Worm (Caenorhabditis elegans) whole organism, L2 larva: ENCODE data around the gene coa-7.

Source experiments
- C34F6.9 ChIP-seq: fragments of 150-350 bp; optimal IDR thresholded peaks from 2 replicates; lab custom pipeline; 2014; ENCODE audit warnings: missing biosample characterization, missing genetic modification characterization
- F13H6.1 ChIP-seq: sonication (generic microtip); optimal IDR thresholded peaks from 2 replicates; lab custom pipeline; 2016; ENCODE audit warnings: missing genetic modification characterization, missing compliant biosample characterization
- R02D3.7 ChIP-seq: fragments of 150-350 bp; optimal IDR thresholded peaks from 2 replicates; lab custom pipeline; 2014; ENCODE audit warnings: missing biosample characterization, missing genetic modification characterization
- ZK546.5 ChIP-seq: sonication (generic microtip); optimal IDR thresholded peaks from 2 replicates; lab custom pipeline; 2017; ENCODE audit warnings: missing biosample characterization, missing genetic modification characterization
- alr-1 ChIP-seq: fragments of 150-350 bp; optimal IDR thresholded peaks from 2 replicates; lab custom pipeline; 2014; ENCODE audit warnings: missing biosample characterization, missing genetic modification characterization
- aly-2 ChIP-seq: fragments of 150-350 bp; optimal IDR thresholded peaks from 2 replicates; lab custom pipeline; 2014; ENCODE audit warnings: missing biosample characterization, missing genetic modification characterization
- ama-1 ChIP-seq: fragments of 150-350 bp; optimal IDR thresholded peaks from 2 replicates; lab custom pipeline; 2018; ENCODE audit warnings: inconsistent platforms
- ceh-16 ChIP-seq: fragments of 150-350 bp; optimal IDR thresholded peaks from 2 replicates; lab custom pipeline; 2014; ENCODE audit warnings: missing biosample characterization, missing genetic modification characterization
- ceh-82 ChIP-seq: fragments of 150-350 bp; optimal IDR thresholded peaks from 2 replicates; lab custom pipeline; 2014; ENCODE audit warnings: missing biosample characterization, missing genetic modification characterization
- crh-2 ChIP-seq: sonication (generic microtip); optimal IDR thresholded peaks from 2 replicates; lab custom pipeline; 2017; ENCODE audit warnings: missing biosample characterization, missing genetic modification characterization
- dmd-4 ChIP-seq: sonication (generic microtip); optimal IDR thresholded peaks from 2 replicates; lab custom pipeline; 2017; ENCODE audit warnings: missing biosample characterization, missing genetic modification characterization
- egl-27 ChIP-seq: sonication (generic microtip); optimal IDR thresholded peaks from 3 replicates; lab custom pipeline; 2017; ENCODE audit warnings: missing biosample characterization, missing genetic modification reagents, missing genetic modification characterization
- elt-1 ChIP-seq: fragments of 150-350 bp; optimal IDR thresholded peaks from 2 replicates; lab custom pipeline; 2014; ENCODE audit warnings: missing biosample characterization, missing genetic modification characterization
- fos-1 ChIP-seq: fragments of 150-350 bp; optimal IDR thresholded peaks from 2 replicates; lab custom pipeline; 2014; ENCODE audit warnings: missing biosample characterization, missing genetic modification characterization
- gmeb-1 ChIP-seq: fragments of 150-350 bp; optimal IDR thresholded peaks from 2 replicates; lab custom pipeline; 2014; ENCODE audit warnings: missing biosample characterization, missing genetic modification characterization
- lin-11 ChIP-seq: fragments of 150-350 bp; sonication (generic microtip); optimal IDR thresholded peaks from 2 replicates; lab custom pipeline; 2014; ENCODE audit warnings: missing biosample characterization, missing genetic modification characterization, inconsistent platforms, mixed read lengths
- lin-13 ChIP-seq: fragments of 150-350 bp; optimal IDR thresholded peaks from 2 replicates; lab custom pipeline; 2014; ENCODE audit warnings: missing biosample characterization, missing genetic modification reagents, missing genetic modification characterization
- lin-39 ChIP-seq: fragments of 150-350 bp; optimal IDR thresholded peaks from 2 replicates; lab custom pipeline; 2014; ENCODE audit warnings: missing biosample characterization, missing genetic modification reagents, missing genetic modification characterization
- lsy-2 ChIP-seq, 2 experiments: fragments of 150-350 bp in 1 of 2; sonication (generic microtip) in 1 of 2; optimal IDR thresholded peaks; 2 replicates each; lab custom pipeline; 2014 to 2017; ENCODE audit warnings: missing biosample characterization in 2 of 2, missing genetic modification characterization in 2 of 2
- mab-5 ChIP-seq: fragments of 150-350 bp; optimal IDR thresholded peaks from 2 replicates; lab custom pipeline; 2014; ENCODE audit warnings: missing biosample characterization, missing genetic modification characterization
- mbf-1 ChIP-seq: sonication (generic microtip); optimal IDR thresholded peaks from 2 replicates; lab custom pipeline; 2017; ENCODE audit warnings: missing biosample characterization, missing genetic modification characterization
- nhr-10 ChIP-seq: sonication (generic microtip); optimal IDR thresholded peaks from 2 replicates; lab custom pipeline; 2017; ENCODE audit warnings: missing biosample characterization, missing genetic modification characterization
- nhr-11 ChIP-seq: fragments of 150-350 bp; optimal IDR thresholded peaks from 2 replicates; lab custom pipeline; 2014; ENCODE audit warnings: missing biosample characterization, missing genetic modification characterization
- nhr-129 ChIP-seq: fragments of 150-350 bp; optimal IDR thresholded peaks from 2 replicates; lab custom pipeline; 2014; ENCODE audit warnings: missing biosample characterization, missing genetic modification characterization
- nhr-23 ChIP-seq: fragments of 150-350 bp; optimal IDR thresholded peaks from 2 replicates; lab custom pipeline; 2014; ENCODE audit warnings: missing biosample characterization, missing genetic modification reagents, missing genetic modification characterization
- nhr-237 ChIP-seq: fragments of 150-350 bp; optimal IDR thresholded peaks from 2 replicates; lab custom pipeline; 2014; ENCODE audit warnings: missing biosample characterization, missing genetic modification characterization
- nhr-25 ChIP-seq: fragments of 150-350 bp; sonication (generic microtip); optimal IDR thresholded peaks from 3 replicates; lab custom pipeline; 2014; ENCODE audit warnings: missing biosample characterization, missing genetic modification characterization
- nhr-6 ChIP-seq: fragments of 150-350 bp; optimal IDR thresholded peaks from 2 replicates; lab custom pipeline; 2014; ENCODE audit warnings: missing biosample characterization, missing genetic modification characterization
- nhr-77 ChIP-seq: fragments of 150-350 bp; optimal IDR thresholded peaks from 2 replicates; lab custom pipeline; 2014; ENCODE audit warnings: missing biosample characterization, missing genetic modification characterization
- peb-1 ChIP-seq: fragments of 150-350 bp; optimal IDR thresholded peaks from 2 replicates; lab custom pipeline; 2014; ENCODE audit warnings: missing biosample characterization, missing genetic modification characterization
- sem-4 ChIP-seq: fragments of 150-350 bp; optimal IDR thresholded peaks from 2 replicates; lab custom pipeline; 2014; ENCODE audit warnings: missing biosample characterization, missing genetic modification reagents, missing genetic modification characterization
- skn-1 ChIP-seq: sonication (generic microtip); optimal IDR thresholded peaks from 2 replicates; lab custom pipeline; 2017; ENCODE audit warnings: missing biosample characterization, missing genetic modification characterization
- sma-3 ChIP-seq: sonication (generic microtip); optimal IDR thresholded peaks from 2 replicates; lab custom pipeline; 2016; ENCODE audit warnings: missing genetic modification reagents, missing genetic modification characterization, missing compliant biosample characterization
- sma-9 ChIP-seq, 2 experiments: fragments of 150-350 bp in 1 of 2; sonication (generic microtip) in 1 of 2; optimal IDR thresholded peaks; 2 replicates each; lab custom pipeline; 2014 to 2016; ENCODE audit warnings: missing genetic modification characterization in 2 of 2, mild to moderate bottlenecking in 1 of 2, missing biosample characterization in 1 of 2, missing compliant biosample characterization in 1 of 2, missing genetic modification reagents in 1 of 2, moderate library complexity in 1 of 2
- snpc-4 ChIP-seq: fragments of 150-350 bp; optimal IDR thresholded peaks from 2 replicates; lab custom pipeline; 2014; ENCODE audit warnings: missing biosample characterization, missing genetic modification characterization
- unc-39 ChIP-seq: fragments of 150-350 bp; optimal IDR thresholded peaks from 2 replicates; lab custom pipeline; 2014; ENCODE audit warnings: missing biosample characterization, missing genetic modification characterization
- unc-55 ChIP-seq: fragments of 150-350 bp; sonication (generic microtip); optimal IDR thresholded peaks from 3 replicates; lab custom pipeline; 2014; ENCODE audit warnings: missing biosample characterization, missing genetic modification reagents, missing genetic modification characterization
- unc-62 ChIP-seq: fragments of 150-350 bp; optimal IDR thresholded peaks from 2 replicates; lab custom pipeline; 2014; ENCODE audit warnings: missing biosample characterization, missing genetic modification reagents, missing genetic modification characterization
- zag-1 ChIP-seq: fragments of 150-350 bp; optimal IDR thresholded peaks from 2 replicates; lab custom pipeline; 2014; ENCODE audit warnings: missing biosample characterization, missing genetic modification characterization
- ztf-1 ChIP-seq: fragments of 200-800 bp; sonication (Bioruptor generic); conservative IDR thresholded peaks from 2 replicates; pipeline ENCODE4 v1.3.6; 2022; ENCODE audit warnings: missing genetic modification characterization, missing compliant biosample characterization
- ztf-4 ChIP-seq: fragments of 150-350 bp; optimal IDR thresholded peaks from 2 replicates; lab custom pipeline; 2014; ENCODE audit warnings: missing biosample characterization, missing genetic modification characterization

Gene coa-7

ce11 chrII:11627904-11628303 lies 23.0 kb downstream of the coa-7 start:
- TF ChIP-seq alr-1 (tag; lab: Kevin White, UChicago) (no peak), nhr-6 (no peak), ztf-4 (tag; lab: Kevin White, UChicago) (no peak), nhr-237 (tag; lab: Kevin White, UChicago) (no peak), dmd-4 (tag; lab: Kevin White, UChicago) (no peak), nhr-23 (tag; lab: Kevin White, UChicago) (no peak), fos-1 (tag; lab: Kevin White, UChicago) (no peak), mbf-1 (tag; lab: Kevin White, UChicago) (no peak), mab-5 (tag; lab: Kevin White, UChicago) (no peak), peb-1 (no peak), ZK546.5 (tag; lab: Kevin White, UChicago) (no peak), sem-4 (tag; lab: Kevin White, UChicago) (no peak), R02D3.7 (tag; lab: Kevin White, UChicago) (no peak), zag-1 (tag; lab: Kevin White, UChicago) (no peak), lin-11 (no peak), lin-39 (no peak), ceh-82 (tag; lab: Kevin White, UChicago) (no peak)

- no peak for TF ChIP-seq alr-1 (tag; lab: Kevin White, UChicago)
- no peak for TF ChIP-seq nhr-25
- no peak for TF ChIP-seq zag-1 (tag; lab: Kevin White, UChicago)
- TF ChIP-seq gmeb-1 (tag; lab: Kevin White, UChicago): no peak
- no peak for TF ChIP-seq lin-11
- no peak for TF ChIP-seq ztf-1
- TF ChIP-seq skn-1 (tag; lab: Kevin White, UChicago): no peak
- TF ChIP-seq nhr-129 (tag; lab: Kevin White, UChicago): no peak
- no peak for TF ChIP-seq egl-27
- TF ChIP-seq nhr-77 (tag; lab: Kevin White, UChicago): no peak
- no peak for TF ChIP-seq nhr-10 (tag; lab: Kevin White, UChicago)
- no peak for TF ChIP-seq ceh-82 (tag; lab: Kevin White, UChicago)
- no peak for TF ChIP-seq unc-55 (GFP tag; lab: Kevin White, UChicago)
- no peak for TF ChIP-seq lin-13 (GFP tag; lab: Kevin White, UChicago)
- no peak for TF ChIP-seq aly-2
- no peak for TF ChIP-seq mbf-1 (tag; lab: Kevin White, UChicago)
- no peak for TF ChIP-seq sma-9 (GFP tag; optimal IDR thresholded peaks at IDR 0.05; lab: Kevin White, UChicago)
- no peak for TF ChIP-seq sma-9 (tag; optimal IDR thresholded peaks at IDR 0.05; lab: Kevin White, UChicago)
- TF ChIP-seq R02D3.7 (tag; lab: Kevin White, UChicago): no peak
- TF ChIP-seq nhr-6: no peak
- TF ChIP-seq lsy-2 (tag; optimal IDR thresholded peaks at IDR 0.05; lab: Kevin White, UChicago): no peak
- TF ChIP-seq, all 48 proteins: peak for 0
These were observed 28.3 kb downstream of the coa-7 start for ce11 chrII:11622605-11623004.

- TF ChIP-seq ama-1 (no peak), gmeb-1 (tag; lab: Kevin White, UChicago) (no peak), unc-39 (no peak), fos-1 (tag; lab: Kevin White, UChicago) (peak; percentile 12), ceh-16 (tag; lab: Kevin White, UChicago) (no peak), lin-13 (GFP tag; lab: Kevin White, UChicago) (no peak), peb-1 (no peak), zag-1 (tag; lab: Kevin White, UChicago) (peak; percentile 56), snpc-4 (tag; lab: Kevin White, UChicago) (no peak), nhr-11 (tag; lab: Kevin White, UChicago) (no peak), dmd-4 (tag; lab: Kevin White, UChicago) (no peak), F13H6.1 (tag; lab: Kevin White, UChicago) (no peak), R02D3.7 (tag; lab: Kevin White, UChicago) (no peak), C34F6.9 (tag; lab: Kevin White, UChicago) (peak; percentile 49), lin-39 (no peak), sma-3 (GFP tag; lab: Kevin White, UChicago) (no peak), lsy-2 (tag; optimal IDR thresholded peaks at IDR 0.05; lab: Kevin White, UChicago) (peak in 1 of 2 experiments; percentile 29), ceh-82 (tag; lab: Kevin White, UChicago) (no peak), lin-11 (no peak), unc-62 (no peak), sma-9 (GFP tag; optimal IDR thresholded peaks at IDR 0.05; lab: Kevin White, UChicago) (no peak), sma-9 (tag; optimal IDR thresholded peaks at IDR 0.05; lab: Kevin White, UChicago) (no peak), elt-1 (tag; lab: Kevin White, UChicago) (no peak), nhr-77 (tag; lab: Kevin White, UChicago) (no peak), unc-55 (GFP tag; lab: Kevin White, UChicago) (no peak), crh-2 (tag; lab: Kevin White, UChicago) (no peak), mbf-1 (tag; lab: Kevin White, UChicago) (no peak)
These were observed 29.4 kb downstream of the coa-7 start for ce11 chrII:11621576-11621975.
